Worm (Caenorhabditis elegans) whole organism, L1 larva: ENCODE measurements around the gene C07B5.3.

Source experiments
- C04F5.9 ChIP-seq: sonication (generic microtip); optimal IDR thresholded peaks from 2 replicates; lab custom pipeline; 2016; ENCODE audit warnings: missing genetic modification characterization, missing compliant biosample characterization
- aha-1 ChIP-seq: fragments of 150-350 bp; optimal IDR thresholded peaks from 2 replicates; lab custom pipeline; 2014; ENCODE audit warnings: missing biosample characterization, missing genetic modification characterization
- alr-1 ChIP-seq: fragments of 200-800 bp; sonication (Bioruptor generic); optimal IDR thresholded peaks from 2 replicates; lab custom pipeline; 2018; ENCODE audit warnings: borderline replicate concordance, mild to moderate bottlenecking, missing genetic modification characterization, missing compliant biosample characterization
- blmp-1 ChIP-seq: fragments of 150-350 bp; optimal IDR thresholded peaks from 2 replicates; lab custom pipeline; 2014; ENCODE audit warnings: missing biosample characterization, missing genetic modification characterization
- ceh-63 ChIP-seq: fragments of 200-800 bp; sonication (Bioruptor generic); optimal IDR thresholded peaks from 2 replicates; lab custom pipeline; 2018; ENCODE audit warnings: mild to moderate bottlenecking, missing genetic modification characterization, missing compliant biosample characterization
- ceh-88 ChIP-seq: fragments of 200-800 bp; sonication (Bioruptor generic); IDR thresholded peaks from 2 replicates; pipeline ENCODE4 v1.3.6; 2022; ENCODE audit warnings: missing genetic modification characterization, missing compliant biosample characterization
- ceh-90 ChIP-seq: sonication (generic microtip); optimal IDR thresholded peaks from 2 replicates; lab custom pipeline; 2016; ENCODE audit warnings: missing genetic modification characterization, missing compliant biosample characterization
- efl-1 ChIP-seq, 4 experiments: fragments of 150-350 bp; optimal IDR thresholded peaks in 3 of 4; peaks in 1 of 4; 1 replicate in 1 of 4; 2 replicates in 3 of 4; lab custom pipeline; 2014; ENCODE audit warnings: missing biosample characterization in 2 of 4, missing genetic modification characterization in 2 of 4, missing genetic modification reagents in 2 of 4
- egl-27 ChIP-seq, 2 experiments: fragments of 150-350 bp in 1 of 2; sonication (generic microtip); optimal IDR thresholded peaks; 3 replicates each; lab custom pipeline; 2017 to 2018; ENCODE audit warnings: missing biosample characterization in 2 of 2, missing genetic modification characterization in 2 of 2, missing genetic modification reagents in 2 of 2
- elt-2 ChIP-seq: sonication (generic microtip); optimal IDR thresholded peaks from 2 replicates; lab custom pipeline; 2016; ENCODE audit warnings: missing genetic modification characterization, mild to moderate bottlenecking, inconsistent platforms, missing compliant biosample characterization, missing genetic modification reagents
- ets-5 ChIP-seq: fragments of 200-800 bp; sonication (Bioruptor generic); IDR thresholded peaks from 2 replicates; pipeline ENCODE4 v1.3.6; 2022; ENCODE audit warnings: missing genetic modification characterization, missing compliant biosample characterization
- fkh-10 ChIP-seq: sonication (generic microtip); optimal IDR thresholded peaks from 2 replicates; lab custom pipeline; 2017; ENCODE audit warnings: missing biosample characterization, missing genetic modification reagents, missing genetic modification characterization
- fkh-8 ChIP-seq: sonication (generic microtip); optimal IDR thresholded peaks from 2 replicates; lab custom pipeline; 2016; ENCODE audit warnings: mild to moderate bottlenecking, missing genetic modification characterization, missing compliant biosample characterization
- hlh-17 ChIP-seq: fragments of 200-800 bp; sonication (Bioruptor generic); optimal IDR thresholded peaks from 2 replicates; lab custom pipeline; 2018; ENCODE audit warnings: missing genetic modification characterization, mild to moderate bottlenecking, missing compliant biosample characterization, moderate library complexity, borderline replicate concordance
- hlh-4 ChIP-seq: sonication (generic microtip); optimal IDR thresholded peaks from 2 replicates; lab custom pipeline; 2016; ENCODE audit warnings: mild to moderate bottlenecking, missing genetic modification characterization, missing compliant biosample characterization
- jun-1 ChIP-seq: fragments of 150-350 bp; optimal IDR thresholded peaks from 2 replicates; lab custom pipeline; 2014; ENCODE audit warnings: missing biosample characterization, missing genetic modification reagents, missing genetic modification characterization
- lin-14 ChIP-seq: fragments of 200-800 bp; sonication (Bioruptor generic); optimal IDR thresholded peaks from 2 replicates; lab custom pipeline; 2018; ENCODE audit warnings: mild to moderate bottlenecking, missing genetic modification characterization, moderate library complexity, missing compliant biosample characterization
- lin-15B ChIP-seq: fragments of 150-350 bp; sonication (generic microtip); optimal IDR thresholded peaks from 3 replicates; lab custom pipeline; 2014; ENCODE audit warnings: missing biosample characterization, missing genetic modification characterization
- lin-39 ChIP-seq: fragments of 150-350 bp; optimal IDR thresholded peaks from 2 replicates; lab custom pipeline; 2014; ENCODE audit warnings: missing biosample characterization, missing genetic modification reagents, missing genetic modification characterization
- lir-3 ChIP-seq: sonication (generic microtip); optimal IDR thresholded peaks from 2 replicates; lab custom pipeline; 2016; ENCODE audit warnings: mild to moderate bottlenecking, missing genetic modification characterization, moderate library complexity, missing compliant biosample characterization; ENCODE audit not compliant: poor library complexity
- mab-9 ChIP-seq: fragments of 200-800 bp; sonication (Bioruptor generic); IDR thresholded peaks from 2 replicates; pipeline ENCODE4 v1.3.6; 2022; ENCODE audit warnings: missing genetic modification reagents, missing genetic modification characterization, missing compliant biosample characterization
- nhr-12 ChIP-seq: sonication (generic microtip); optimal IDR thresholded peaks from 2 replicates; lab custom pipeline; 2017; ENCODE audit warnings: missing biosample characterization, missing genetic modification characterization
- nhr-19 ChIP-seq: fragments of 200-800 bp; sonication (Bioruptor generic); conservative IDR thresholded peaks from 2 replicates; pipeline ENCODE4 v1.3.6; 2022; ENCODE audit warnings: missing genetic modification characterization, missing compliant biosample characterization
- nhr-20 ChIP-seq: sonication (generic microtip); optimal IDR thresholded peaks from 2 replicates; lab custom pipeline; 2016; ENCODE audit warnings: mild to moderate bottlenecking, missing genetic modification characterization, missing compliant biosample characterization
- nhr-237 ChIP-seq: fragments of 150-350 bp; optimal IDR thresholded peaks from 2 replicates; lab custom pipeline; 2014; ENCODE audit warnings: missing biosample characterization, missing genetic modification characterization
- nhr-47 ChIP-seq: sonication (generic microtip); optimal IDR thresholded peaks from 2 replicates; lab custom pipeline; 2016; ENCODE audit warnings: mild to moderate bottlenecking, missing genetic modification characterization, moderate library complexity, missing compliant biosample characterization
- nhr-76 ChIP-seq: sonication (generic microtip); optimal IDR thresholded peaks from 2 replicates; lab custom pipeline; 2017; ENCODE audit warnings: missing biosample characterization, missing genetic modification characterization
- nhr-85 ChIP-seq: sonication (generic microtip); peaks from one replicate; lab custom pipeline; 2016; ENCODE audit warnings: missing genetic modification characterization, inconsistent platforms, missing compliant biosample characterization
- pag-3 ChIP-seq: sonication (generic microtip); optimal IDR thresholded peaks from 2 replicates; lab custom pipeline; 2017; ENCODE audit warnings: missing genetic modification characterization, mild to moderate bottlenecking, missing compliant biosample characterization, antibody characterized with exemption, borderline replicate concordance; ENCODE audit not compliant: insufficient read depth
- pax-3 ChIP-seq: fragments of 200-800 bp; sonication (Bioruptor generic); optimal IDR thresholded peaks from 2 replicates; lab custom pipeline; 2018; ENCODE audit warnings: mild to moderate bottlenecking, missing genetic modification characterization, moderate library complexity, missing compliant biosample characterization
- pqm-1 ChIP-seq: sonication (generic microtip); optimal IDR thresholded peaks from 3 replicates; lab custom pipeline; 2017; ENCODE audit warnings: missing biosample characterization, missing genetic modification characterization
- rnt-1 ChIP-seq: sonication (generic microtip); optimal IDR thresholded peaks from 2 replicates; lab custom pipeline; 2016; ENCODE audit warnings: mild to moderate bottlenecking, missing genetic modification characterization, moderate library complexity, missing compliant biosample characterization
- sox-4 ChIP-seq: sonication (generic microtip); optimal IDR thresholded peaks from 2 replicates; lab custom pipeline; 2016; ENCODE audit warnings: missing genetic modification characterization, missing compliant biosample characterization
- sup-37 ChIP-seq: fragments of 200-800 bp; sonication (Bioruptor generic); optimal IDR thresholded peaks from 2 replicates; lab custom pipeline; 2018; ENCODE audit warnings: mild to moderate bottlenecking, missing genetic modification characterization, missing compliant biosample characterization
- swsn-7 ChIP-seq: sonication (generic microtip); optimal IDR thresholded peaks from 2 replicates; lab custom pipeline; 2016; ENCODE audit warnings: missing genetic modification characterization, missing compliant biosample characterization
- tbx-2 ChIP-seq: sonication (generic microtip); optimal IDR thresholded peaks from 2 replicates; lab custom pipeline; 2016; ENCODE audit warnings: missing genetic modification characterization, missing compliant biosample characterization
- unc-130 ChIP-seq: fragments of 150-350 bp; optimal IDR thresholded peaks from 2 replicates; lab custom pipeline; 2017; ENCODE audit warnings: missing biosample characterization, missing genetic modification characterization, inconsistent platforms
- unc-30 ChIP-seq: sonication (generic microtip); optimal IDR thresholded peaks from 2 replicates; lab custom pipeline; 2017; ENCODE audit warnings: missing biosample characterization, missing genetic modification characterization
- unc-62 ChIP-seq: fragments of 150-350 bp; optimal IDR thresholded peaks from 2 replicates; lab custom pipeline; 2014; ENCODE audit warnings: missing biosample characterization, missing genetic modification reagents, missing genetic modification characterization
- unc-98 ChIP-seq: fragments of 200-800 bp; sonication (Bioruptor generic); IDR thresholded peaks from 2 replicates; pipeline ENCODE4 v1.3.6; 2022; ENCODE audit warnings: missing genetic modification characterization, missing compliant biosample characterization
- zag-1 ChIP-seq: fragments of 150-350 bp; optimal IDR thresholded peaks from 2 replicates; lab custom pipeline; 2014; ENCODE audit warnings: missing biosample characterization, missing genetic modification characterization
- zip-4 ChIP-seq: fragments of 200-800 bp; sonication (Bioruptor generic); optimal IDR thresholded peaks from 2 replicates; lab custom pipeline; 2018; ENCODE audit warnings: mild to moderate bottlenecking, missing genetic modification characterization, moderate library complexity, missing compliant biosample characterization
- ztf-11 ChIP-seq, 2 experiments: sonication (generic microtip); optimal IDR thresholded peaks; 2 replicates each; lab custom pipeline; 2016 to 2017; ENCODE audit warnings: missing genetic modification characterization in 2 of 2, missing biosample characterization in 1 of 2, missing compliant biosample characterization in 1 of 2
- ztf-4 ChIP-seq: fragments of 150-350 bp; optimal IDR thresholded peaks from 2 replicates; lab custom pipeline; 2014; ENCODE audit warnings: missing biosample characterization, missing genetic modification characterization

Gene C07B5.3

ce11 chrX:9548890-9549289 is 25.9 kb upstream of the C07B5.3 start (continued):
- TF ChIP-seq unc-130, result no peak
- TF ChIP-seq ceh-63, result no peak
- TF ChIP-seq pag-3, result peak; percentile 33
- peak; percentile 55 for TF ChIP-seq tbx-2
- TF ChIP-seq zip-4 (GFP tag; lab: Kevin White, UChicago), result no peak
- no peak for TF ChIP-seq jun-1 (tag; lab: Kevin White, UChicago)
- no peak for TF ChIP-seq nhr-237 (tag; lab: Kevin White, UChicago)
- peak; percentile 31 for TF ChIP-seq rnt-1 (tag; lab: Kevin White, UChicago)
- no peak for TF ChIP-seq ztf-11 (tag; optimal IDR thresholded peaks at IDR 0.05; lab: Kevin White, UChicago)
- TF ChIP-seq blmp-1 (tag; lab: Kevin White, UChicago), result peak; percentile 98
- no peak for TF ChIP-seq unc-98
- TF ChIP-seq lin-39, result no peak
- TF ChIP-seq aha-1 (tag; lab: Kevin White, UChicago), result no peak
- TF ChIP-seq egl-27 (tag; optimal IDR thresholded peaks at IDR 0.05; lab: Kevin White, UChicago), result no peak
- TF ChIP-seq elt-2 (tag; lab: Kevin White, UChicago), result peak; percentile 65
- TF ChIP-seq fkh-10 (GFP tag; lab: Kevin White, UChicago), result no peak
- peak; percentile 90 for TF ChIP-seq lin-14 (GFP tag; lab: Kevin White, UChicago)
- TF ChIP-seq hlh-17, result no peak
- TF ChIP-seq, all 84 proteins: peak for 24

- TF ChIP-seq blmp-1 (tag; lab: Kevin White, UChicago) (peak; percentile 53), zip-4 (GFP tag; lab: Kevin White, UChicago) (no peak), efl-1 (optimal IDR thresholded peaks at IDR 0.05; lab: Kevin White, UChicago) (no peak), efl-1 (GFP tag; optimal IDR thresholded peaks at IDR 0.05 in 1 of 2; lab: Kevin White, UChicago) (peak in 1 of 2 experiments; percentile 64), nhr-85 (tag; lab: Kevin White, UChicago) (peak; percentile 59)
These were observed 25.2 kb upstream of the C07B5.3 start for ce11 chrX:9548011-9548795.

ce11 chrX:9547264-9547751 is 24.3 kb upstream of the C07B5.3 start:
- TF ChIP-seq efl-1 (optimal IDR thresholded peaks at IDR 0.05; lab: Kevin White, UChicago) (no peak), efl-1 (GFP tag; optimal IDR thresholded peaks at IDR 0.05 in 1 of 2; lab: Kevin White, UChicago) (no peak), ztf-11 (tag; optimal IDR thresholded peaks at IDR 0.05; lab: Kevin White, UChicago) (no peak), lir-3 (tag; lab: Kevin White, UChicago) (no peak), ets-5 (GFP tag; lab: Robert Waterston, UW) (no peak), zip-4 (GFP tag; lab: Kevin White, UChicago) (no peak), zag-1 (no peak), rnt-1 (tag; lab: Kevin White, UChicago) (peak; percentile 32), nhr-47 (tag; lab: Kevin White, UChicago) (peak; percentile 16), mab-9 (GFP tag; lab: Robert Waterston, UW) (no peak), hlh-17 (no peak), ztf-4 (tag; lab: Kevin White, UChicago) (no peak), pax-3 (tag; lab: Kevin White, UChicago) (no peak), ceh-88 (GFP tag; lab: Robert Waterston, UW) (no peak), nhr-85 (tag; lab: Kevin White, UChicago) (peak; percentile 97), pqm-1 (tag; lab: Kevin White, UChicago) (no peak), nhr-12 (no peak), alr-1 (tag; lab: Kevin White, UChicago) (no peak), ceh-90 (tag; lab: Kevin White, UChicago) (no peak), unc-30 (tag; lab: Kevin White, UChicago) (no peak), ceh-63 (no peak), hlh-4 (no peak), jun-1 (tag; lab: Kevin White, UChicago) (no peak), swsn-7 (tag; lab: Kevin White, UChicago) (no peak), fkh-8 (tag; lab: Kevin White, UChicago) (no peak), lin-15B (tag; lab: Kevin White, UChicago) (no peak), nhr-19 (peak; percentile 36), unc-62 (GFP tag; lab: Kevin White, UChicago) (no peak), nhr-20 (peak; percentile 69), sox-4 (tag; lab: Kevin White, UChicago) (no peak), lin-39 (no peak), sup-37 (GFP tag; lab: Kevin White, UChicago) (no peak), blmp-1 (tag; lab: Kevin White, UChicago) (peak; percentile 88), nhr-76 (no peak), nhr-237 (tag; lab: Kevin White, UChicago) (no peak), C04F5.9 (tag; lab: Kevin White, UChicago) (no peak)
